Worm (Caenorhabditis elegans) whole organism, dauer: ENCODE data around the gene F10D2.16.

Source experiments
- unc-62 ChIP-seq: sonication (generic microtip); optimal IDR thresholded peaks from 2 replicates; lab custom pipeline; 2017; ENCODE audit warnings: missing biosample characterization, missing genetic modification reagents, missing genetic modification characterization

The F10D2.16 gene

DNA sequence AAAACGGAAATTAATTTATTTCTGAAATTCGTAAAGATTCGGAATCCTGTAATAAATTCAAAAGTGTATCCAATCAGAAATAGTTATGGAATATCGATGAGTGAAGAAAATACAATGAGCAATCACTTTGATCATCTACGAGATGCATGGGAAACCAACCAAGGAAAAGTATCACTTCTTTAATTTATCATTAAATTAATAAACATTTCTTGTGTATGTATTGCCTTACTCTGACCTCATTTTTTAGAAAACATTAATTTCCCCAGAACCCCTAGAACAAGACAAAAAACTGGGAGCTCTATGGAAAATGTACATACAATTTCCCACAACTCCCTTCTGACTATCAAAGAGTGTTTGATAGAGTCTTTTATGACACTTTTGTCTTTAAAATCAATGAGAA is at the start of gene F10D2.16:
Gene F10D2.16, plus strand, starts transcription at position 301 of the 400 bp plus-strand sequence.
- no peak for TF ChIP-seq unc-62 (GFP tag; lab: Kevin White, UChicago)

DNA sequence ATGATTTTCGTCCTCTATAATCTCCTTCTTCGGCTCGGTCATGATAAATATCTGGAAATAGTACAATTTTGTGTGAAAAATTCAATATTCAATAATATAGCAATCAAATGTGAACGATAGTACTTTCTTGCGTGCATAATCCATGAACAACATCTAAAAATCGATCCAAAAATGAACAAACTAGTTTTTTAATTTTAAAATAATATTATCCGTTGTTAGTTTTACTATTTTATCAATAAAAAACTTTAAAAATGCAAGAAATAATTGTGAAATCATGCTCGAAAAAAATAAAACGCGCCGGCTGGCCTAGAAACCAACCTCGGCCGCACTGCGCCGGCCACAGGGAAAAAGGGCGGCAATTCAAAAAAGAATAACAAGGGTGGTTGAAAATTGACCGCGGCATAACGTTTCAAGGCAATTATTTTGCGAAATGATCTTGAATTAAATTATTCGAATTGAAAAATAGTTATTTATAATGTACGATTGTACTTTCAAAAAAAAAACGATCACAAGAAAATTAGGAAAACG is 49.4 kb upstream of the F10D2.16 start, which contains the start of gene mys-1:
Gene mys-1, minus strand, starts transcription at position 51 of the 528 bp plus-strand sequence.
- no peak for TF ChIP-seq unc-62 (GFP tag; lab: Kevin White, UChicago)

DNA sequence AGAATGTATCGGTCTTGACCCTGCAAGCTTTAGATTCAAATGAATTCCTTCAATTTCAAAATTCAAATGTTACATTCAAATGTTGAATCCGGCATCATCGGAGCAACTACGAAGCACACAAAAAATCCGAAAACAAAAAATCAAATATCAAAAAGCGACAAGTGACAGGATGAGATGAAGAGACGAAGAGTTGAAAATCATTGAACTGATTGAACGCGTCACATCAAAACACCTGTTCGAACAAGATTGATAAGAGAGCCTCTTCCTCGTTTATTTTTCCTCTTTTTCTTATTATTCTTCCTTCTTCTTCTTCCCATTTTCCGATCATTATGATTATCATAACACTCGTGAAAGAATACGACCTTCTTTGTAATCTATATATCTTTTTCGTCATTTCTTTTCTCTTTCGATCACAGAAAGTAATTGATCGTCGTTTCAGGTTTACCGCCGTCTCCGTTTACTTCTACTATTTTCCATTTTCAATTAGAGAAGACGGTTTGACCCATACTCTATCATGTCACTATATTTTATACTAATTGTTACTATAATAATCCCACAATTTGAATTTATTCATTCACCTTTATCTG is 48.5 kb upstream of the F10D2.16 start, which contains the start of gene VC5.2:
Gene VC5.2, plus strand, starts transcription at position 439 of the 587 bp plus-strand sequence.
- no peak for TF ChIP-seq unc-62 (GFP tag; lab: Kevin White, UChicago)

DNA sequence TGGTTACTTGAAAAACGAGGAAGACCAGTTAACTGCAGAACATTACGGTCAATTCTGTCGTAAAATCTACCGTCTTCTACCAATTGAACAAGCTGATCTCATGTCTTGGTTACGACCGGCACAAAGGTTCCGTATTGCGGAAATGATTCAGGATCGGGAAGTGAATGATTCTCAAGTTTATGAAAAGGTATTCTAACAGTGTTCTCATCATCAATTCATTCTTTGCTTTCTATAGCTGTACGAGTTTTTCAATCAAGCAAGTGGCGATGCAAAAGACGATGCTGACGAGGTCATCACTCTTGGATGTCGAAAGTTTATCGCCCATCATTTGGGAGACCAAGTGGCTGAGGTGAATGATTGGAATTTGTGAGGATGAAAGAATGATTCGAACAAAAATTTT is 46.7 kb upstream of the F10D2.16 start:
- TF ChIP-seq unc-62 (GFP tag; lab: Kevin White, UChicago): no peak

DNA sequence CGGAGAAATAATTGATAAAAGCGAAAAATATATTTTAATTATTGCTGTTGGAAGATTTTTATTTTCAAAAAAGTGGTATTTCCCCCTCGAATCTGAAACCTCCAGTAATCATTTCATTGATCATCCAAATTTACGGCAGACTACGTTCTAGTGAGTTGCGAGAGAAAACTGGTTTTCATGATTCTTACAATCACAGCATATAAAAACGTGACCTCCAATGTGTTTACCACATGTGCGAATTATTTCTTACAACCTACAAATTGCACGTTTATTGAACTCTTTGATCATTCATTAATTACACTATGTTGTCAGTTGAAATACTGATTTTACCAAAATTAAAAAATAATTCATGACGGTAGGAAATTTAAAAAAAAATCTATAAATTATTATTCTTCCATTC is 44.8 kb upstream of the F10D2.16 start:
- no peak for TF ChIP-seq unc-62 (GFP tag; lab: Kevin White, UChicago)

DNA sequence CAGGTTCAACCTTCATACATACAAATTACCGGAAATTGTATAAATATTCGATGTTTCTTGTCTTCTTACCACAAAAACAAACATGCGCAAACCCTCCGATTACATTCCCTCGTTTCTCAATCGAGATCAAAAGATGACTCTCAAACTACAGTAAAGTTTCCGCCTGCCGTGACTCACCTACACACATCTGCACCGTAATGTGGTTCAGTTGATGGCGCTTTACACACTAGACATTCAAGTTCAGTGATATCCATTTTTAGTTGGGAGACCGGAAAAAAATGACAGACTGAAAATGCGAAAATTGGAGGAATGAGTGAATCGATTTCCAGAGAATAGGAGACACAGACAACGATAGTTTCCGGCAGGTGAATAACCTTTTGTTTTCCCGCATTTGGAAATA is 42.8 kb upstream of the F10D2.16 start, which contains the start of gene nhr-286:
Gene nhr-286, minus strand, starts transcription at position 324 of the 400 bp plus-strand sequence.
- no peak for TF ChIP-seq unc-62 (GFP tag; lab: Kevin White, UChicago)

DNA sequence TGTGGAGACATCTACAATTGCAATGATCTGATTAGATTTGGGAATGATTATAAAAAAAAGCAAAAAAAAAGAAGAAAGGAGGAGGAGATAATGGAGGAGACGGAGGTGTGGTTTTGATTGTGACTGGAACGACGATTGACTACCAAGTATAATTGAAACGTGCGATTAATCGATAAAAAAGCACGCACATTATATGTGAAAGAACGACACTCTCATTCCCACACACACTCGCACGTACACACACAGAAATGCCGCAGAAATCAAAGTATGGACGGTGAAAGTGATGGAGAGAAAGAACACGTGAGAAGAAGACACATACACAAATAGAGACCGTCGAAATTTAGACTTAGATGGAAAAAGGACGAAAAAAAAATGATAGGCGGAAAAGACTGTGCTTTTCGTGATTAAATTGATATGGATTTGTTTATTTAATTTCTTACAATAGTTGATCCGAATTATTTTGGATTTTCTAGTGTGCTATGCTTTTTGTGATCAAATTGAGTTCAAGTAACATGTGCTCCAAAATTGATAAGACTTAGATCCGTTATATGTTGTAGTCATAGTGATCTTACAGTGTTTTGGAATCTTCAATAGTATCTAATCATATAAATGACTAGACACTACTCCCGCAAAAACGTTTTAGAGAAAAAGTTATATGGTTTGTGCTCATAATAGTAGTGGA is 40.2 kb upstream of the F10D2.16 start, which contains the start of gene nhr-135:
Gene nhr-135, minus strand, starts transcription at position 51 of the 682 bp plus-strand sequence.
- no peak for TF ChIP-seq unc-62 (GFP tag; lab: Kevin White, UChicago)

DNA sequence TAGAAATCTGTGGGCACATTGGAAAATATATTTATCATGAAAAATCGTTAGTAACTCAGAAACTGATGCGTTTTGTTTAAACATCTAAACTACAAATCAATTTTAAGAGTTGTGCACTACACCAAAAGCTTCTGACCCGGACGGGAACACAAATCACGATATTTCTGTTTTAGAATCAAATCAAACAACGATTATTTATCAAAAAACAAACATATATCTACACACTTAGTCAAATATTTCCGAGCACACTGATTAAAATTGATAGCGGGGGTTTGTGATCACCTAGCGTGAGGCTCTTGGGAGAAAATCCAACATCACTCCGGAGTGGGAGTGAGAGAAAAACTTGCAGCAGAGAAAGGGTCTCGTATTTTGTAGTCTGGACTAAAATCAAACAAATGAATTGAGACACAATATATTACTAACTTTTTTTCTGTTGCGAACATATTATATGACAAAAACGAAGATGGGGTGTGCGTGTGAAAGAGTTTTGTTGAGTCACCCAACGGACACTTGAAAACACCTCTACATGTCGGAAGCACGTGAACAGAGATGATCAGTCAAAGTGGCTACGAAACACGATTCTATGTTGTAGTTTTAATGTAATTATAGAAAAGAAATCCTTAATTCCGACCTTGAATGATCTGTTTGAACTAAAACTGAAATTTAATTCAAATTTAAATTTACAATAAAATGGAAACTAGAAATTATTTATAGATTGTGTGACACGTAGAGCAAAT is 38.6 kb upstream of the F10D2.16 start:
- no peak for TF ChIP-seq unc-62 (GFP tag; lab: Kevin White, UChicago)

DNA sequence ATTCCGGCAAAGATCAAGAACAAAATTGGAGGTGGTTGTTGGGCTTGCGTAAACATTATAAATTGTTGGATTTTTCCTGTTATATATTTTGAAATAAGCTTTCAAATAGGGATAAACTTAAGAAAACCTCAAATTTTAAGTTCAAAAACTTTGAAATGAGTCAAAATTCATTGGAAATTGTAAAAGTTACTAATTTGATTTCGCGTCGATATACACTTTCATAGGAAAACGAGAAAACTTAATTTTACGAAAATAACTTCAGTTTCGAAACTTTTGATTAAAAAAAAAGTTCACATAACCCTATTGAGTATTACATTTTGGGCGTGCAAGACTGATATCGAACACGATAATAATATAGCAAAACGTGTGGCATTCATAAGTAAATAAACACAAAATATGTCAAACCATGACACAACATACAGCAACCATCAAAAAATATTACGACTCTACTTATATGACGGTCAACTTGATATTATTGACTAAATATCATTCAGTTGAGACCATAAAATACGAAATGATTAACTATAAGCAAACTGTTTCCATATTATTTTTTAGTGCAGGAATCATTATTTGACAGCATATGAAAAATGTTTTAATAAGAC is 37.8 kb upstream of the F10D2.16 start:
- TF ChIP-seq unc-62 (GFP tag; lab: Kevin White, UChicago): no peak

DNA sequence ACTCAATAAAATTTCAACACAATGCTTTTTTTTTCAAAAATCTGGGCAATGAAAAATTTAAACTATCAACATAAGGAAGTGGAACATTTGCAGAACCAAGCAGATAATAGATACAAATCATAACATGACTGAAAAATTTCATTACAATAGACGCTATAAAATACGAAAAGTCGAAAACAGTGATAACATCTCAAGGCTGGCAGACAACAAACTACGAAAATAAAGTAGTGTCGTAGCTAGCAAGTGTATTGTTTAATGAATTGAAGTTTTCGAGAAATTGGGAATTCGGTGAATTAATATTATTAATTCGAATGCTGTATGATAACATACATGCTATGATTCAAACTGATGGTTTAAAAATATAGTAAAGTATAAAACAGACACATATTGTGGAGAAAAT is 37.3 kb upstream of the F10D2.16 start:
- TF ChIP-seq unc-62 (GFP tag; lab: Kevin White, UChicago): no peak

DNA sequence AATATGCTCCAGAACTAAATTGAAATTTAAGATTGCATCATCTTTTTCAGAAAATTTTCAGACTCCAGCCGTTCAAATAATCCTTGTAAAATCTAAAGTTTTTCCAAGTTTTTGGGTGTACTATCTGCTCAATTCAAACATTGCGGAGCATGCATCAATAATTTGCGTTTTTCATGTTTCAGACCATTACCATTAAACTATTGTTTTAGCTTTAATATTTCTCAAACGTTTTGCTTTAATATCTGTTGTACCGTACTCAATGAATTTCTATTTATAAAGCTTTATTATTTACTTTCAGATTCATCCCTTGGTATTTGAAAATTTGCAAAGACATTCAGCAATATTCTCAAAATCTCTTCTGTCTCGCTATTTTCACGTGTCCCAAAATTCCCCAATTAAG is 30.8 kb upstream of the F10D2.16 start, which contains the start of gene odr-2:
Gene odr-2, plus strand, starts transcription at position 301 of the 400 bp plus-strand sequence.
- TF ChIP-seq unc-62 (GFP tag; lab: Kevin White, UChicago): no peak

DNA sequence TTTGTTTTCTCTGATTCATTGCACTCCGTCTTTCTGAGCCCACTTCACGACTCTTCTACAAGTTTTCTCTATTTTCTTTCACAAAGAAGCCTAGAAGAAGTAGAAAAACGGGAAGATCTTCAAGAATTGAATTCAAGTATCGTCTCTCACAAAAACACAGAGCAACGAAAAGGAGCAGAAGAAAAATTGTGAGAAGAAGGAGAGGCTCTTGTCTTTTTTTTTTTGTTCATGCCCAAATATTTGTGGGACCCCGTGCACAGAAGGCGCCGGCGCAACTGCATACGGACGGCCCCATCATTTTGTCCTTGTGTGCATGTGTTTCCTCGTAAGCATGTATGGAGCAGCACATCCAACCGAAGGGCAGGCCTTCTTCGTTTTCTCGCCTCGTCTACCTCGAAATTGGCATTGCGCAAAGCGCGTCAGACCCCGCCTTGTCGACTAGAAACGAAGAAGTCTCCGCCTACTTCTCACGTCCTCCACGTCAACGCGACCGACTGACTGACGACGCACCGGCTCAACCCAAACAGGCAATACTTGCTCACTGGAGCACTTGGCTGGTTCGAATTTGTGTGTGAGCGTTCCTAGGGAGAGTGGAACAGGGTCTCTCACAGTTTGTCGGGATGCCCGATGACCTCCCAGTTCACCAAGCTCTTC is 27.4 kb upstream of the F10D2.16 start:
- TF ChIP-seq unc-62 (GFP tag; lab: Kevin White, UChicago): no peak

DNA sequence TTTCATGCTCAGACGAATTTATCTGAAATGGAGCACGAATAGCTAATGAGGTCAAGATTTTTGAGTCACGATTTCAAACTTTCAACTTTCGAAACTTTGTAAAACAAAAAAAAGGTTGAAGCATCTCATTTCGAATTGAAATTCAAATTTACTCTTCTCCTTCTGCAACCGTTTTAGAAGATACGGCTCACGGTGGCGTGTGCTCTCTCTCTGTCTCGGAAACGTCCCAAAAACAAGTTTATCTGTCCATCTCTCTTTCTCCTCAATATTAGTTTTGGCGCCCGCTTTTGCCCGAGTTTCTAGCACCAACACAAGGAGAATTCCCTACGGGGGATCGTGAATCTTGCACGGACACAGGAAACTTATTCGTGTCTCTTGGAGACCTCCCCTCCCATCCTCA is 23.7 kb upstream of the F10D2.16 start:
- TF ChIP-seq unc-62 (GFP tag; lab: Kevin White, UChicago): no peak

DNA sequence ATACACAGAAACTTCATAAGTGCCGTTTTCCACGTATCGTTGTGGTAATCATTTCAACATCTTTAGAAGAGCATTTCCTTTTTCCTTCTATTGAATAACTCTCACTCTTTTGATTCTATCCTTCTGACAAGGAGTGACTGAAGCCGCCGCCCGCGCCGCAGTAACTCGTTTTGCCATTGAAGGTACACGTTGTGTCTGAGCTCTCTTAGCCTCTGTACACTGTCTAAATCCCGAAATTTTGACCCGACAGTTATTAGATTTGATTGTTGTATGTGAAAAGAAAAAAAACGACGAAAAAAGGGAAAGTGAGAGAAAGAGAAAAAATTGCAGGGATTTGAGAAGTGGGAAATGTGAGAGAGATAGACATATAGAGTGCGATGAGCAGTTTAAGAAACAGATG is 22.8 kb upstream of the F10D2.16 start:
- no peak for TF ChIP-seq unc-62 (GFP tag; lab: Kevin White, UChicago)

DNA sequence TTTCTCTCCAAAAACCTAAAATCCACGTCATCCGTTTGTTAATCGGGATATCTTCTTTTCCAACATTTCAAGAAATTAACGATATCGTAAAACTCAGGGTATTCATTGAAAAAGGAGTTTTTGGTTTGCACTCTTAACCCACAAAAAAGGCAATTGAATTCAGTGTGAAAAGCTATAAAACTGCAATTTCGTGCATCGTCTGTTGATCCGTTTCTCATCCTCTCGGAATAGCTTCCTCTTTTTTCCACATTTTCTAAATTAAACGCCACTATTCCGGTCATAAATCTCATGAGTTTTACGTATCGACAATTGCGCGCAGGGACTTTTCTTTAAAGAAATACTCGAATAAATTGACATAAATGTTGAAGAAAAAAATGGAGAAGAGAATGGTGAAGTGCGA is 21.8 kb upstream of the F10D2.16 start:
- no peak for TF ChIP-seq unc-62 (GFP tag; lab: Kevin White, UChicago)
